Fruit fly (Drosophila melanogaster): ENCODE data around the gene Eig71Eh.
A peak's percentile ranks its signal among the peaks of the same experiment; 100 is the strongest.

The Eig71Eh gene

dm6 chr3L:15631067-15631466, 28.2 kb downstream of the Eig71Eh start:
- TF ChIP-seq mam (GFP tag; optimal IDR thresholded peaks at IDR 0.05) = no peak
- no peak for TF ChIP-seq CG18619 (GFP tag; optimal IDR thresholded peaks at IDR 0.05)
- TF ChIP-seq mld (GFP tag; IDR thresholded peaks at IDR 0.05; ENCODE audit: partially characterized antibody) = no peak
- TF ChIP-seq CG2678 (tag; optimal IDR thresholded peaks at IDR 0.05) = no peak
- TF ChIP-seq CG5180 (GFP tag; optimal IDR thresholded peaks at IDR 0.05) = no peak
- TF ChIP-seq Dip3 (GFP tag; optimal IDR thresholded peaks at IDR 0.05) = no peak
- no peak for TF ChIP-seq ase (GFP tag; IDR thresholded peaks at IDR 0.05)
- TF ChIP-seq sd (tag; optimal IDR thresholded peaks at IDR 0.05) = peak; percentile 65
- peak; percentile 34 for TF ChIP-seq Med (GFP tag)
- no peak for TF ChIP-seq crol (GFP tag; IDR thresholded peaks at IDR 0.05)
- TF ChIP-seq tll (GFP tag; optimal IDR thresholded peaks at IDR 0.05) = no peak
- no peak for TF ChIP-seq z (GFP tag; IDR thresholded peaks at IDR 0.05)

dm6 chr3L:15627295-15627694, 31.9 kb downstream of the Eig71Eh start:
- TF ChIP-seq luna (GFP tag; optimal IDR thresholded peaks at IDR 0.05) (no peak), CG9437 (GFP tag; optimal IDR thresholded peaks at IDR 0.05) (peak; percentile 31), Med (GFP tag) (peak; percentile 25), CG16779 (GFP tag; IDR thresholded peaks at IDR 0.05) (0 out of 2 replicates have a peak, but pooled peaks have one; percentile 27), bsh (GFP tag; optimal IDR thresholded peaks at IDR 0.05) (no peak), CG7372 (GFP tag; IDR thresholded peaks at IDR 0.05) (peak; percentile 92), Ets65A (GFP tag) (peak; percentile 52), hb (GFP tag; IDR thresholded peaks at IDR 0.05; ENCODE audit: partially characterized antibody) (no peak)

dm6 chr3L:15625676-15626414, 33.4 kb downstream of the Eig71Eh start:
- TF ChIP-seq Ets97D (GFP tag; optimal IDR thresholded peaks at IDR 0.05) (no peak), CG2678 (tag; optimal IDR thresholded peaks at IDR 0.05) (peak; percentile 97), gt (GFP tag; IDR thresholded peaks at IDR 0.05) (peak; percentile 52), h (optimal IDR thresholded peaks at IDR 0.05) (no peak), hbn (GFP tag; IDR thresholded peaks at IDR 0.05; ENCODE audit: partially characterized antibody) (no peak), CG16813 (GFP tag; IDR thresholded peaks at IDR 0.05; ENCODE audit: partially characterized antibody) (no peak), Dip3 (GFP tag; optimal IDR thresholded peaks at IDR 0.05) (peak; percentile 15), CG17568 (GFP tag; optimal IDR thresholded peaks at IDR 0.05) (peak; percentile 50), NC2β (GFP tag; optimal IDR thresholded peaks at IDR 0.05) (peak; percentile 6), CG7839 (tag; optimal IDR thresholded peaks at IDR 0.05) (peak; percentile 96), CG10366 (GFP tag; IDR thresholded peaks at IDR 0.05) (peak; percentile 72), CG18011 (GFP tag; optimal IDR thresholded peaks at IDR 0.05) (peak; percentile 50), Hr3 (GFP tag; optimal IDR thresholded peaks at IDR 0.05) (peak; percentile 91), CG2199 (GFP tag; IDR thresholded peaks at IDR 0.05) (0 out of 3 replicates have a peak, but pooled peaks have one; percentile 13), Fer1 (GFP tag; optimal IDR thresholded peaks at IDR 0.05) (peak; percentile 80), ase (GFP tag; IDR thresholded peaks at IDR 0.05) (peak; percentile 79), az2 (GFP tag; optimal IDR thresholded peaks at IDR 0.05) (peak; percentile 89), Sin3A (optimal IDR thresholded peaks at IDR 0.05) (no peak), CG16815 (GFP tag; optimal IDR thresholded peaks at IDR 0.05) (peak; percentile 85), CG13624 (GFP tag; optimal IDR thresholded peaks at IDR 0.05) (peak; percentile 2), CG30020 (tag; optimal IDR thresholded peaks at IDR 0.05) (peak; percentile 69), CG17328 (GFP tag; IDR thresholded peaks at IDR 0.05) (peak; percentile 74), sna (GFP tag; IDR thresholded peaks at IDR 0.05; ENCODE audit: partially characterized antibody) (no peak), cwo (GFP tag; optimal IDR thresholded peaks at IDR 0.05) (peak; percentile 88), sisA (GFP tag; IDR thresholded peaks at IDR 0.05) (peak; percentile 85), ro (GFP tag; IDR thresholded peaks at IDR 0.05) (peak; percentile 62; the same call in 1 of the 2 replicates), CG32772 (GFP tag; IDR thresholded peaks at IDR 0.05) (peak; percentile 81), klu (GFP tag; IDR thresholded peaks at IDR 0.05) (no peak; the same call in 1 of the 2 replicates), pan (optimal IDR thresholded peaks at IDR 0.05) (no peak), pan (GFP tag; optimal IDR thresholded peaks at IDR 0.05 in 1 of 2, IDR thresholded peaks at IDR 0.05 in 1 of 2) (peak in 1 of 2 experiments; percentile 83), trem (tag; optimal IDR thresholded peaks at IDR 0.05) (peak; percentile 90)

Data from whole organism, embryonic.